Worm (Caenorhabditis elegans): ENCODE results near the gene rha-1.
A peak's percentile ranks its signal among the peaks of the same experiment; 100 is the strongest.

rha-1 gene

ce11 chrII:8851996-8852587 lies 31.4 kb downstream of the rha-1 start, which contains the start of gene oac-46:
TSS of gene oac-46 (minus strand) at chrII:8852096.
- TF ChIP-seq sem-2 (GFP tag; optimal IDR thresholded peaks at IDR 0.05) = no peak
- TF ChIP-seq blmp-1 (tag; optimal IDR thresholded peaks at IDR 0.05) = peak; percentile 44

ce11 chrII:8848984-8849383 lies 34.5 kb downstream of the rha-1 start:
- TF ChIP-seq nhr-28 (tag; optimal IDR thresholded peaks at IDR 0.05) = no peak
- TF ChIP-seq nhr-12 (tag; optimal IDR thresholded peaks at IDR 0.05) = no peak
- TF ChIP-seq nhr-237 (tag; optimal IDR thresholded peaks at IDR 0.05) = no peak
- TF ChIP-seq M03D4.4 (tag; optimal IDR thresholded peaks at IDR 0.05) = no peak
- no peak for TF ChIP-seq pha-4 (tag; optimal IDR thresholded peaks at IDR 0.05)
- no peak for TF ChIP-seq sem-2 (GFP tag; optimal IDR thresholded peaks at IDR 0.05)
- TF ChIP-seq nhr-2 (tag; optimal IDR thresholded peaks at IDR 0.05) = no peak
- TF ChIP-seq ceh-83 (GFP tag; optimal IDR thresholded peaks at IDR 0.05) = no peak
- no peak for TF ChIP-seq ceh-43 (GFP tag; optimal IDR thresholded peaks at IDR 0.05)
- TF ChIP-seq ham-2 (GFP tag; optimal IDR thresholded peaks at IDR 0.05) = no peak

- TF ChIP-seq flh-1 (GFP tag; optimal IDR thresholded peaks at IDR 0.05) (no peak), M03D4.4 (tag; optimal IDR thresholded peaks at IDR 0.05) (no peak), ceh-83 (GFP tag; optimal IDR thresholded peaks at IDR 0.05) (no peak), tbx-8 (GFP tag; optimal IDR thresholded peaks at IDR 0.05) (no peak), nhr-237 (tag; optimal IDR thresholded peaks at IDR 0.05) (no peak), nhr-28 (tag; optimal IDR thresholded peaks at IDR 0.05) (no peak), bed-3 (GFP tag; optimal IDR thresholded peaks at IDR 0.05) (no peak)
Observed at ce11 chrII:8845932-8846331, 37.5 kb downstream of the rha-1 start.

- TF ChIP-seq nhr-76 (tag; optimal IDR thresholded peaks at IDR 0.05) (no peak), lin-13 (tag; optimal IDR thresholded peaks at IDR 0.05) (no peak), cnd-1 (tag; optimal IDR thresholded peaks at IDR 0.05) (no peak), ceh-83 (GFP tag; optimal IDR thresholded peaks at IDR 0.05) (no peak), bed-3 (GFP tag; optimal IDR thresholded peaks at IDR 0.05) (no peak), ces-1 (GFP tag; optimal IDR thresholded peaks at IDR 0.05) (no peak), ham-2 (GFP tag; optimal IDR thresholded peaks at IDR 0.05) (no peak), tbx-8 (GFP tag; optimal IDR thresholded peaks at IDR 0.05) (no peak), flh-1 (GFP tag; optimal IDR thresholded peaks at IDR 0.05) (no peak), pha-4 (tag; optimal IDR thresholded peaks at IDR 0.05) (no peak), sptf-1 (tag; optimal IDR thresholded peaks at IDR 0.05) (no peak)
Observed at ce11 chrII:8845298-8845697, 38.2 kb downstream of the rha-1 start, which contains the start of gene agxt-1. TSS of gene agxt-1 (plus strand) at chrII:8845598.

- TF ChIP-seq hlh-1 (tag; optimal IDR thresholded peaks at IDR 0.05) (peak; percentile 90), unc-120 (tag; optimal IDR thresholded peaks at IDR 0.05; ENCODE audit: poor library complexity, severe bottlenecking) (peak; percentile 83), ceh-43 (GFP tag; optimal IDR thresholded peaks at IDR 0.05) (no peak), unc-62 (GFP tag; optimal IDR thresholded peaks at IDR 0.05) (peak; percentile 48), nhr-76 (tag; optimal IDR thresholded peaks at IDR 0.05) (no peak)
Observed at ce11 chrII:8844465-8845126, 38.9 kb downstream of the rha-1 start, which contains the start of gene F46C5.6. TSS of gene F46C5.6 (minus strand) at chrII:8844515.

- TF ChIP-seq blmp-1 (tag; optimal IDR thresholded peaks at IDR 0.05) (no peak), unc-62 (GFP tag; optimal IDR thresholded peaks at IDR 0.05) (no peak), ceh-39 (tag; optimal IDR thresholded peaks at IDR 0.05) (no peak), unc-120 (tag; optimal IDR thresholded peaks at IDR 0.05; ENCODE audit: poor library complexity, severe bottlenecking) (no peak), zip-8 (tag; optimal IDR thresholded peaks at IDR 0.05) (no peak), M03D4.4 (tag; optimal IDR thresholded peaks at IDR 0.05) (no peak), lsy-2 (tag; optimal IDR thresholded peaks at IDR 0.05) (no peak), lin-13 (tag; optimal IDR thresholded peaks at IDR 0.05) (no peak), flh-1 (GFP tag; optimal IDR thresholded peaks at IDR 0.05) (no peak), ces-1 (GFP tag; optimal IDR thresholded peaks at IDR 0.05) (no peak)
Observed at ce11 chrII:8839025-8839424, 44.4 kb downstream of the rha-1 start, which contains the start of gene F46C5.7. TSS of gene F46C5.7 (plus strand) at chrII:8839325.

- TF ChIP-seq ces-1 (GFP tag; optimal IDR thresholded peaks at IDR 0.05) (peak; percentile 71), tbx-8 (GFP tag; optimal IDR thresholded peaks at IDR 0.05) (no peak)
Observed at ce11 chrII:8835857-8836256, 47.6 kb downstream of the rha-1 start, which contains the start of gene F46C5.4. TSS of gene F46C5.4 (plus strand) at chrII:8836078.

All from whole organism, mixed stage, embryonic.